Worm (Caenorhabditis elegans) whole organism, L3 larva: ENCODE results near the gene F01G10.10.
A peak's percentile ranks its signal among the peaks of the same experiment; 100 is the strongest.

Experiments used
- R02D3.7 ChIP-seq: fragments of 150-350 bp; optimal IDR thresholded peaks from 2 replicates; lab custom pipeline; 2014; ENCODE audit warnings: missing biosample characterization, missing genetic modification characterization
- ZK546.5 ChIP-seq: sonication (generic microtip); optimal IDR thresholded peaks from 2 replicates; lab custom pipeline; 2017; ENCODE audit warnings: missing biosample characterization, missing genetic modification characterization
- aly-2 ChIP-seq: fragments of 150-350 bp; optimal IDR thresholded peaks from 2 replicates; lab custom pipeline; 2014; ENCODE audit warnings: missing biosample characterization, missing genetic modification characterization
- ceh-16 ChIP-seq: sonication (generic microtip); optimal IDR thresholded peaks from 2 replicates; lab custom pipeline; 2017; ENCODE audit warnings: missing biosample characterization, missing genetic modification characterization
- ceh-82 ChIP-seq: fragments of 150-350 bp; optimal IDR thresholded peaks from 2 replicates; lab custom pipeline; 2014; ENCODE audit warnings: missing biosample characterization, missing genetic modification characterization
- ceh-9 ChIP-seq: sonication (generic microtip); optimal IDR thresholded peaks from 2 replicates; lab custom pipeline; 2018; ENCODE audit warnings: missing biosample characterization, missing genetic modification characterization
- egl-27 ChIP-seq: sonication (generic microtip); optimal IDR thresholded peaks from 4 replicates; lab custom pipeline; 2017; ENCODE audit warnings: missing biosample characterization, missing genetic modification reagents, missing genetic modification characterization
- egl-5 ChIP-seq: fragments of 150-350 bp; optimal IDR thresholded peaks from 2 replicates; lab custom pipeline; 2017; ENCODE audit warnings: missing biosample characterization, missing genetic modification reagents, missing genetic modification characterization, inconsistent platforms
- elt-2 ChIP-seq: sonication (generic microtip); optimal IDR thresholded peaks from 2 replicates; lab custom pipeline; 2016; ENCODE audit warnings: missing genetic modification reagents, mild to moderate bottlenecking, missing genetic modification characterization, missing compliant biosample characterization
- eor-1 ChIP-seq, 2 experiments: fragments of 150-350 bp; optimal IDR thresholded peaks; 2 replicates each; lab custom pipeline; 2014 to 2018; ENCODE audit warnings: missing biosample characterization in 2 of 2, missing genetic modification characterization in 2 of 2
- fkh-2 ChIP-seq: fragments of 150-350 bp; optimal IDR thresholded peaks from 2 replicates; lab custom pipeline; 2014; ENCODE audit warnings: missing biosample characterization, missing genetic modification reagents, missing genetic modification characterization
- fos-1 ChIP-seq: fragments of 150-350 bp; optimal IDR thresholded peaks from 2 replicates; lab custom pipeline; 2014; ENCODE audit warnings: missing biosample characterization, missing genetic modification characterization
- hmg-11 ChIP-seq: sonication (generic microtip); optimal IDR thresholded peaks from 2 replicates; lab custom pipeline; 2016; ENCODE audit warnings: missing genetic modification characterization, missing compliant biosample characterization
- jun-1 ChIP-seq: fragments of 150-350 bp; optimal IDR thresholded peaks from 2 replicates; lab custom pipeline; 2014; ENCODE audit warnings: missing biosample characterization, missing genetic modification reagents, missing genetic modification characterization
- lin-15B ChIP-seq: fragments of 150-350 bp; optimal IDR thresholded peaks from 2 replicates; lab custom pipeline; 2014; ENCODE audit warnings: missing biosample characterization, missing genetic modification characterization
- lin-39 ChIP-seq: fragments of 150-350 bp; optimal IDR thresholded peaks from 2 replicates; lab custom pipeline; 2018; ENCODE audit warnings: missing biosample characterization, missing genetic modification reagents, missing genetic modification characterization
- lsy-12 ChIP-seq: sonication (generic microtip); optimal IDR thresholded peaks from 2 replicates; lab custom pipeline; 2016; ENCODE audit warnings: mild to moderate bottlenecking, missing genetic modification characterization, missing compliant biosample characterization
- mdl-1 ChIP-seq: fragments of 150-350 bp; optimal IDR thresholded peaks from 2 replicates; lab custom pipeline; 2014; ENCODE audit warnings: missing biosample characterization, missing genetic modification characterization
- mml-1 ChIP-seq: fragments of 150-350 bp; sonication (generic microtip); optimal IDR thresholded peaks from 3 replicates; lab custom pipeline; 2014; ENCODE audit warnings: missing biosample characterization, missing genetic modification characterization
- nfya-1 ChIP-seq: sonication (generic microtip); optimal IDR thresholded peaks from 2 replicates; lab custom pipeline; 2017; ENCODE audit warnings: missing genetic modification characterization, mild to moderate bottlenecking, missing compliant biosample characterization, antibody characterized with exemption, moderate library complexity; ENCODE audit not compliant: insufficient read depth
- nhr-11 ChIP-seq: fragments of 150-350 bp; optimal IDR thresholded peaks from 2 replicates; lab custom pipeline; 2014; ENCODE audit warnings: missing biosample characterization, missing genetic modification characterization
- nhr-12 ChIP-seq: fragments of 150-350 bp; optimal IDR thresholded peaks from 2 replicates; lab custom pipeline; 2014; ENCODE audit warnings: missing biosample characterization, missing genetic modification characterization
- nhr-23 ChIP-seq: fragments of 150-350 bp; optimal IDR thresholded peaks from 2 replicates; lab custom pipeline; 2014; ENCODE audit warnings: missing biosample characterization, missing genetic modification reagents, missing genetic modification characterization
- nhr-237 ChIP-seq: fragments of 150-350 bp; optimal IDR thresholded peaks from 2 replicates; lab custom pipeline; 2014; ENCODE audit warnings: missing biosample characterization, missing genetic modification characterization
- nhr-25 ChIP-seq: sonication (generic microtip); optimal IDR thresholded peaks from 2 replicates; lab custom pipeline; 2017; ENCODE audit warnings: missing biosample characterization, missing genetic modification characterization
- nhr-28 ChIP-seq: fragments of 150-350 bp; optimal IDR thresholded peaks from 2 replicates; lab custom pipeline; 2014; ENCODE audit warnings: missing biosample characterization, missing genetic modification characterization
- nhr-76 ChIP-seq: fragments of 150-350 bp; sonication (generic microtip); optimal IDR thresholded peaks from 5 replicates; lab custom pipeline; 2014; ENCODE audit warnings: missing biosample characterization, missing genetic modification characterization
- pha-4 ChIP-seq: fragments of 150-350 bp; optimal IDR thresholded peaks from 2 replicates; lab custom pipeline; 2014; ENCODE audit warnings: missing biosample characterization, missing genetic modification reagents, missing genetic modification characterization
- pqm-1 ChIP-seq: fragments of 150-350 bp; optimal IDR thresholded peaks from 2 replicates; lab custom pipeline; 2017; ENCODE audit warnings: missing biosample characterization, missing genetic modification characterization, inconsistent platforms
- sea-2 ChIP-seq: fragments of 150-350 bp; sonication (generic microtip); optimal IDR thresholded peaks from 4 replicates; lab custom pipeline; 2014; ENCODE audit warnings: missing biosample characterization, missing genetic modification reagents, missing genetic modification characterization
- skn-1 ChIP-seq: fragments of 150-350 bp; optimal IDR thresholded peaks from 2 replicates; lab custom pipeline; 2014; ENCODE audit warnings: missing biosample characterization, missing genetic modification characterization
- snpc-4 ChIP-seq: fragments of 150-350 bp; optimal IDR thresholded peaks from 2 replicates; lab custom pipeline; 2014; ENCODE audit warnings: missing biosample characterization, missing genetic modification characterization
- tbx-2 ChIP-seq: sonication (generic microtip); optimal IDR thresholded peaks from 2 replicates; lab custom pipeline; 2016; ENCODE audit warnings: mild to moderate bottlenecking, missing genetic modification characterization, missing compliant biosample characterization
- unc-39 ChIP-seq: sonication (generic microtip); optimal IDR thresholded peaks from 4 replicates; lab custom pipeline; 2017; ENCODE audit warnings: missing biosample characterization, missing genetic modification characterization
- unc-62 ChIP-seq: fragments of 150-350 bp; sonication (generic microtip); optimal IDR thresholded peaks from 4 replicates; lab custom pipeline; 2014; ENCODE audit warnings: missing biosample characterization, missing genetic modification reagents, missing genetic modification characterization
- ztf-4 ChIP-seq: fragments of 150-350 bp; optimal IDR thresholded peaks from 2 replicates; lab custom pipeline; 2014; ENCODE audit warnings: missing biosample characterization, missing genetic modification characterization

The F01G10.10 gene

ce11 chrIV:10281482-10281881, 35.5 kb downstream of the F01G10.10 start, which contains the start of gene thk-1:
Gene thk-1, minus strand, starts transcription at chrIV:10281582.
- no peak for TF ChIP-seq egl-27
- no peak for TF ChIP-seq ZK546.5
- TF ChIP-seq nhr-28 (tag; lab: Kevin White, UChicago), result no peak
- TF ChIP-seq elt-2 (tag; lab: Kevin White, UChicago), result peak; percentile 42
- TF ChIP-seq aly-2, result no peak
- no peak for TF ChIP-seq nhr-76 (tag; lab: Kevin White, UChicago)
- no peak for TF ChIP-seq jun-1 (tag; lab: Kevin White, UChicago)
- TF ChIP-seq pqm-1 (tag; lab: Kevin White, UChicago), result peak; percentile 15
- TF ChIP-seq eor-1 (tag; optimal IDR thresholded peaks at IDR 0.05; lab: Kevin White, UChicago), result no peak
- TF ChIP-seq nhr-11 (tag; lab: Kevin White, UChicago), result no peak

DNA sequence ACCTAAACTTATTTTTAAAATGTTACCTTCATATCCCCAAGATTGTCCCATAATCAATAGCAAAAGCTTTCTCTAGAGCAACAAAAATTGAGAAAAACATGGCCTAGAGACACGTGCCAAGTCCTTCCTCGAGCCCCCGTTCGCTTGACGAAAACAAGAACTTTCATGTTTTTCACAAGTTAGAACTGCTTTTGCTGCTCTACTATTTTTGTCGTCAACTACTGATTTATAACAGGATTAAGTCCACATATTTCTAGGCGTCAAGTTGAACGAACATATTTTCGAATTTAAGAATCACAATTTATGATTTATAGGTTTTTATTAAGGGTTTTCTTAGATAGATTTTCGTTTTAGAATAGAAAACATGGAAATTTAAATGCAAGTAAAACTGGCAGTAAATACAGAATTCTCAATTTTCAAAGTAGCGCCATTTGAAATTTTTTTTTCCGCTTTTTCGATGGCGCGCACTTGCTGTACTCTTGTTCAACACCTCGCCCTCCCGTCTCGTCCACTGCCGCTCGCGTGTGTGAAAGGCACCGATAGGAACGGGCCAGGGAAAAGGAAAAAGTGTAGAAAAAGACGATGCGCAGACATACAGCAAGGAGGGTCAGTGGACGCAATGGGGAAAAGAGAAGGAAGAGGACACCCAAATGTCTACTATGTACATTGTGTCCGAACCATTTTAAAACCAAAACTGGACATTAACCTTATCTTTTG, 38.4 kb downstream of the F01G10.10 start, which contains the start of gene rad-51:
TSS of gene rad-51 (minus strand) at position 51 of the 717 bp plus-strand sequence.
- TF ChIP-seq ceh-82 (tag; lab: Kevin White, UChicago) (no peak), lsy-12 (tag; lab: Kevin White, UChicago) (peak; percentile 5), nhr-23 (tag; lab: Kevin White, UChicago) (peak; percentile 33), eor-1 (tag; optimal IDR thresholded peaks at IDR 0.05; lab: Kevin White, UChicago) (no peak), R02D3.7 (tag; lab: Kevin White, UChicago) (no peak), nfya-1 (peak; percentile 86), nhr-25 (tag; lab: Kevin White, UChicago) (peak; percentile 68), snpc-4 (peak; percentile 73), mml-1 (tag; lab: Kevin White, UChicago) (no peak), elt-2 (tag; lab: Kevin White, UChicago) (peak; percentile 54), pqm-1 (tag; lab: Kevin White, UChicago) (peak; percentile 29), lin-39 (tag; lab: Kevin White, UChicago) (peak; percentile 37), pha-4 (tag; lab: Kevin White, UChicago) (peak; percentile 88), hmg-11 (tag; lab: Kevin White, UChicago) (peak; percentile 88), egl-27 (peak; percentile 9), lin-15B (tag; lab: Kevin White, UChicago) (peak; percentile 85)

- TF ChIP-seq fkh-2 (tag; lab: Kevin White, UChicago) (no peak), nhr-237 (no peak), lsy-12 (tag; lab: Kevin White, UChicago) (no peak), ceh-16 (tag; lab: Kevin White, UChicago) (no peak), egl-27 (no peak), R02D3.7 (tag; lab: Kevin White, UChicago) (no peak), ztf-4 (tag; lab: Kevin White, UChicago) (no peak), fos-1 (tag; lab: Kevin White, UChicago) (no peak), pqm-1 (tag; lab: Kevin White, UChicago) (no peak), jun-1 (tag; lab: Kevin White, UChicago) (no peak), lin-15B (tag; lab: Kevin White, UChicago) (no peak), tbx-2 (no peak), egl-5 (tag; lab: Kevin White, UChicago) (no peak), nhr-76 (tag; lab: Kevin White, UChicago) (no peak)
Observed at ce11 chrIV:10285328-10285727, 39.4 kb downstream of the F01G10.10 start.

ce11 chrIV:10286655-10287054, 40.7 kb downstream of the F01G10.10 start, which contains the start of gene ebax-1:
Gene ebax-1, plus strand, starts transcription at chrIV:10286955.
- no peak for TF ChIP-seq unc-62 (GFP tag; lab: Kevin White, UChicago)
- no peak for TF ChIP-seq nhr-12 (tag; lab: Kevin White, UChicago)
- no peak for TF ChIP-seq fkh-2 (tag; lab: Kevin White, UChicago)
- TF ChIP-seq unc-39 (tag; lab: Kevin White, UChicago), result no peak
- no peak for TF ChIP-seq nhr-25 (tag; lab: Kevin White, UChicago)
- TF ChIP-seq sea-2, result no peak
- TF ChIP-seq egl-5 (tag; lab: Kevin White, UChicago), result no peak
- TF ChIP-seq ceh-82 (tag; lab: Kevin White, UChicago), result no peak
- no peak for TF ChIP-seq lin-39 (tag; lab: Kevin White, UChicago)
- no peak for TF ChIP-seq skn-1 (tag; lab: Kevin White, UChicago)
- TF ChIP-seq aly-2, result no peak
- TF ChIP-seq pqm-1 (tag; lab: Kevin White, UChicago), result no peak
- no peak for TF ChIP-seq ztf-4 (tag; lab: Kevin White, UChicago)
- no peak for TF ChIP-seq nhr-23 (tag; lab: Kevin White, UChicago)
- TF ChIP-seq mdl-1 (tag; lab: Kevin White, UChicago), result no peak
- no peak for TF ChIP-seq lin-15B (tag; lab: Kevin White, UChicago)
- TF ChIP-seq ceh-9 (tag; lab: Kevin White, UChicago), result no peak
- TF ChIP-seq jun-1 (tag; lab: Kevin White, UChicago), result no peak
- TF ChIP-seq ZK546.5, result no peak
- no peak for TF ChIP-seq nfya-1
